Worm (Caenorhabditis elegans) whole organism, young adult: ENCODE data around the gene pigm-1.

Experiments
- F55B11.4 ChIP-seq: sonication (generic microtip); optimal IDR thresholded peaks from 2 replicates; lab custom pipeline; 2016; ENCODE audit warnings: missing compliant biosample characterization, missing genetic modification characterization, borderline replicate concordance; ENCODE audit not compliant: insufficient read depth
- atf-7 ChIP-seq: sonication (generic microtip); optimal IDR thresholded peaks from 2 replicates; lab custom pipeline; 2017; ENCODE audit warnings: mild to moderate bottlenecking, missing genetic modification characterization, missing compliant biosample characterization
- efl-1 ChIP-seq: fragments of 150-350 bp; optimal IDR thresholded peaks from 2 replicates; lab custom pipeline; 2014; ENCODE audit warnings: missing biosample characterization, missing genetic modification reagents, missing genetic modification characterization
- egl-44 ChIP-seq: fragments of 200-800 bp; sonication (Bioruptor generic); IDR thresholded peaks from 2 replicates; pipeline ENCODE4 v1.3.6; 2022; ENCODE audit warnings: missing genetic modification reagents, missing genetic modification characterization, missing compliant biosample characterization
- madf-3 ChIP-seq: fragments of 200-800 bp; sonication (Bioruptor generic); IDR thresholded peaks from 2 replicates; pipeline ENCODE4 v1.3.6; 2022; ENCODE audit warnings: missing genetic modification reagents, missing genetic modification characterization, missing compliant biosample characterization
- pbrm-1 ChIP-seq: fragments of 200-800 bp; sonication (Bioruptor generic); IDR thresholded peaks from 2 replicates; pipeline ENCODE4 v1.3.6; 2022; ENCODE audit warnings: missing genetic modification reagents, missing genetic modification characterization, missing compliant biosample characterization
- repo-1 ChIP-seq: sonication (generic microtip); optimal IDR thresholded peaks from 2 replicates; lab custom pipeline; 2017; ENCODE audit warnings: mild to moderate bottlenecking, missing genetic modification characterization, missing compliant biosample characterization
- snpc-4 ChIP-seq, 5 experiments: fragments of 150-350 bp in 1 of 5; sonication (generic microtip) in 4 of 5; optimal IDR thresholded peaks; 2 replicates each; lab custom pipeline; 2014 to 2018; ENCODE audit warnings: missing genetic modification characterization in 5 of 5, missing biosample characterization in 3 of 5, antibody characterized with exemption in 2 of 5, mild to moderate bottlenecking in 2 of 5, missing compliant biosample characterization in 2 of 5, missing genotype in 2 of 5, moderate library complexity in 2 of 5, missing genetic modification reagents in 1 of 5

DNA sequence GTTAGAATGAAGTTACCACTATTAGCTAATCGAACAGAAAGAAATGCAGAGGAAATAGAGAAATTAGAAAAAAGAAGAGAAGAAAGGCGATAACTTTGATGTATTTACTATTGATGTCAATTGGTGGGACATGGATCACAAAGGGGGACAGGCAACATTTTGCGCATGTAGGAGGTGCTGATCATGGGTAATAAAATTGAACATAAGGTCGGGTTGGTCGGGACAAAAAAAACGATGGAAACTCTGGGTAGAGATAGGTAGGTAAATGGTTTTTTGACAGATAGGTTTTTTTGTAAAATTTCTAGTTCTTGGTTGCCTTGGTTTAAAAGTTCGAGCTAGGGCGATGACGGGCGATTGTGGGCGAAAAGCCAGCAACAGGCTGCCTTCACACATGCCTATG lies 42.6 kb downstream of the pigm-1 start, which contains the start of gene shn-1:
- TF ChIP-seq snpc-4 (GFP tag; optimal IDR thresholded peaks at IDR 0.05; lab: Kevin White, UChicago) (no peak), snpc-4 (tag; optimal IDR thresholded peaks at IDR 0.05; lab: Kevin White, UChicago) (no peak), F55B11.4 (no peak), atf-7 (tag; lab: Kevin White, UChicago) (no peak), repo-1 (tag; lab: Kevin White, UChicago) (no peak), madf-3 (GFP tag; lab: Robert Waterston, UW) (no peak), pbrm-1 (GFP tag; lab: Robert Waterston, UW) (no peak), efl-1 (GFP tag; lab: Kevin White, UChicago) (no peak), egl-44 (GFP tag; lab: Robert Waterston, UW) (no peak)
